Fruit fly (Drosophila melanogaster) Kc167 (cell line): Measurements from ENCODE around the gene CG17648.

Experiments
- Myc ChIP-seq: fragments of >200 bp; optimal IDR thresholded peaks from 2 replicates; lab custom pipeline; 2017; ENCODE audit warnings: missing external identifiers
- h ChIP-seq: fragments of >200 bp; optimal IDR thresholded peaks from 3 replicates; lab custom pipeline; 2018; ENCODE audit warnings: missing external identifiers

dm6 chr2L:1737057-1737581 lies 15.0 kb upstream of the CG17648 start:
- TF ChIP-seq Myc (lab: Kevin White, UChicago) (no peak), h (no peak)
